Worm (Caenorhabditis elegans) whole organism, L4 larva: Measurements from ENCODE around the gene R11G1.2.

Source experiments
- F49E8.2 ChIP-seq: sonication (generic microtip); optimal IDR thresholded peaks from 2 replicates; lab custom pipeline; 2016; ENCODE audit warnings: missing compliant biosample characterization, mild to moderate bottlenecking, missing genetic modification characterization, borderline replicate concordance
- ceh-62 ChIP-seq: sonication (generic microtip); optimal IDR thresholded peaks from 2 replicates; lab custom pipeline; 2017; ENCODE audit warnings: missing biosample characterization, missing genetic modification characterization
- daf-8 ChIP-seq: fragments of 200-800 bp; sonication (Bioruptor generic); IDR thresholded peaks from 2 replicates; pipeline ENCODE4 v1.3.6; 2022; ENCODE audit warnings: missing genetic modification characterization, missing compliant biosample characterization
- egl-27 ChIP-seq: sonication (generic microtip); optimal IDR thresholded peaks from 3 replicates; lab custom pipeline; 2017; ENCODE audit warnings: missing biosample characterization, missing genetic modification reagents, missing genetic modification characterization
- gei-8 ChIP-seq: fragments of 200-800 bp; sonication (Bioruptor generic); optimal IDR thresholded peaks from 2 replicates; lab custom pipeline; 2018; ENCODE audit warnings: mild to moderate bottlenecking, missing genetic modification characterization, missing compliant biosample characterization
- mdl-1 ChIP-seq, 2 experiments: fragments of 150-350 bp in 1 of 2; sonication (generic microtip) in 1 of 2; optimal IDR thresholded peaks; 2 replicates each; lab custom pipeline; 2014 to 2017; ENCODE audit warnings: missing biosample characterization in 2 of 2, missing genetic modification characterization in 2 of 2
- nhr-76 ChIP-seq: fragments of 150-350 bp; optimal IDR thresholded peaks from 2 replicates; lab custom pipeline; 2014; ENCODE audit warnings: missing biosample characterization, missing genetic modification characterization
- nhr-77 ChIP-seq: fragments of 150-350 bp; optimal IDR thresholded peaks from 2 replicates; lab custom pipeline; 2014; ENCODE audit warnings: missing biosample characterization, missing genetic modification characterization
- snpc-4 ChIP-seq: fragments of 150-350 bp; optimal IDR thresholded peaks from 2 replicates; lab custom pipeline; 2014; ENCODE audit warnings: missing biosample characterization, missing genetic modification characterization
- tag-97 ChIP-seq: fragments of 200-800 bp; sonication (Bioruptor generic); IDR thresholded peaks from 2 replicates; pipeline ENCODE4 v1.3.6; 2022; ENCODE audit warnings: missing genetic modification characterization, missing compliant biosample characterization

- TF ChIP-seq snpc-4 (tag; lab: Kevin White, UChicago) (no peak), F49E8.2 (tag; lab: Kevin White, UChicago) (no peak), daf-8 (GFP tag; lab: Robert Waterston, UW) (no peak), nhr-77 (tag; lab: Kevin White, UChicago) (no peak), mdl-1 (tag; optimal IDR thresholded peaks at IDR 0.05; lab: Kevin White, UChicago) (no peak), gei-8 (GFP tag; lab: Kevin White, UChicago) (no peak), nhr-76 (no peak), tag-97 (no peak), egl-27 (tag; lab: Kevin White, UChicago) (no peak), ceh-62 (no peak)
These were observed 39.4 kb downstream of the R11G1.2 start for ce11 chrX:3689802-3690201.
